Worm (Caenorhabditis elegans) whole organism, L3 larva: ENCODE data around the gene fbxa-167.

ENCODE experiments used
- ama-1 ChIP-seq: fragments of 150-350 bp; optimal IDR thresholded peaks from 2 replicates; lab custom pipeline; 2018
- ceh-16 ChIP-seq: sonication (generic microtip); optimal IDR thresholded peaks from 2 replicates; lab custom pipeline; 2017; ENCODE audit warnings: missing biosample characterization, missing genetic modification characterization
- ceh-82 ChIP-seq: fragments of 150-350 bp; optimal IDR thresholded peaks from 2 replicates; lab custom pipeline; 2014; ENCODE audit warnings: missing biosample characterization, missing genetic modification characterization
- egl-27 ChIP-seq: sonication (generic microtip); optimal IDR thresholded peaks from 4 replicates; lab custom pipeline; 2017; ENCODE audit warnings: missing biosample characterization, missing genetic modification reagents, missing genetic modification characterization
- nfya-1 ChIP-seq: sonication (generic microtip); optimal IDR thresholded peaks from 2 replicates; lab custom pipeline; 2017; ENCODE audit warnings: missing genetic modification characterization, mild to moderate bottlenecking, missing compliant biosample characterization, antibody characterized with exemption, moderate library complexity; ENCODE audit not compliant: insufficient read depth
- nhr-11 ChIP-seq: fragments of 150-350 bp; optimal IDR thresholded peaks from 2 replicates; lab custom pipeline; 2014; ENCODE audit warnings: missing biosample characterization, missing genetic modification characterization
- nhr-23 ChIP-seq: fragments of 150-350 bp; optimal IDR thresholded peaks from 2 replicates; lab custom pipeline; 2014; ENCODE audit warnings: missing biosample characterization, missing genetic modification reagents, missing genetic modification characterization
- nhr-28 ChIP-seq: fragments of 150-350 bp; optimal IDR thresholded peaks from 2 replicates; lab custom pipeline; 2014; ENCODE audit warnings: missing biosample characterization, missing genetic modification characterization
- nhr-76 ChIP-seq: fragments of 150-350 bp; sonication (generic microtip); optimal IDR thresholded peaks from 5 replicates; lab custom pipeline; 2014; ENCODE audit warnings: missing biosample characterization, missing genetic modification characterization
- skn-1 ChIP-seq: fragments of 150-350 bp; optimal IDR thresholded peaks from 2 replicates; lab custom pipeline; 2014; ENCODE audit warnings: missing biosample characterization, missing genetic modification characterization
- snpc-4 ChIP-seq: fragments of 150-350 bp; optimal IDR thresholded peaks from 2 replicates; lab custom pipeline; 2014; ENCODE audit warnings: missing biosample characterization, missing genetic modification characterization
- unc-62 ChIP-seq: fragments of 150-350 bp; sonication (generic microtip); optimal IDR thresholded peaks from 4 replicates; lab custom pipeline; 2014; ENCODE audit warnings: missing biosample characterization, missing genetic modification reagents, missing genetic modification characterization

ce11 chrII:13664993-13665680, 23.8 kb downstream of the fbxa-167 start:
- TF ChIP-seq nhr-23 (tag; lab: Kevin White, UChicago), result no peak
- no peak for TF ChIP-seq snpc-4 (tag; lab: Kevin White, UChicago)
- no peak for TF ChIP-seq nhr-11 (tag; lab: Kevin White, UChicago)
- no peak for TF ChIP-seq ama-1 (lab: Kevin White, UChicago)
- TF ChIP-seq ceh-16 (tag; lab: Kevin White, UChicago), result no peak
- TF ChIP-seq unc-62 (GFP tag; lab: Kevin White, UChicago), result no peak
- no peak for TF ChIP-seq egl-27
- TF ChIP-seq nfya-1 (tag; lab: Kevin White, UChicago), result peak; percentile 27
- TF ChIP-seq ceh-82, result no peak
- no peak for TF ChIP-seq skn-1 (tag; lab: Kevin White, UChicago)
- peak; percentile 9 for TF ChIP-seq nhr-76 (tag; lab: Kevin White, UChicago)
- no peak for TF ChIP-seq nhr-28
